Worm (Caenorhabditis elegans) whole organism, L4 larva: ENCODE data around the gene Y54E2A.4.

Experiments used
- ama-1 ChIP-seq: fragments of 150-350 bp; optimal IDR thresholded peaks from 2 replicates; lab custom pipeline; 2014; ENCODE audit warnings: inconsistent platforms, mixed read lengths
- lin-13 ChIP-seq: fragments of 150-350 bp; optimal IDR thresholded peaks from 2 replicates; lab custom pipeline; 2014; ENCODE audit warnings: missing biosample characterization, missing genetic modification reagents, missing genetic modification characterization
- nhr-111 ChIP-seq: fragments of 200-800 bp; sonication (Bioruptor generic); optimal IDR thresholded peaks from 2 replicates; lab custom pipeline; 2018; ENCODE audit warnings: mild to moderate bottlenecking, missing genetic modification characterization, missing compliant biosample characterization
- nhr-25 ChIP-seq: sonication (generic microtip); optimal IDR thresholded peaks from 2 replicates; lab custom pipeline; 2017; ENCODE audit warnings: missing genetic modification characterization, mild to moderate bottlenecking, missing compliant biosample characterization, antibody characterized with exemption, moderate library complexity, borderline replicate concordance; ENCODE audit not compliant: insufficient read depth
- ztf-11 ChIP-seq: fragments of 150-350 bp; optimal IDR thresholded peaks from 2 replicates; lab custom pipeline; 2014; ENCODE audit warnings: missing biosample characterization, missing genetic modification characterization

- TF ChIP-seq nhr-111 (GFP tag; lab: Kevin White, UChicago) (no peak), lin-13 (GFP tag; lab: Kevin White, UChicago) (no peak), ama-1 (lab: Kevin White, UChicago) (no peak), ztf-11 (no peak), nhr-25 (no peak)
Observed at ce11 chrII:14706479-14706878, 47.9 kb upstream of the Y54E2A.4 start.
